Worm (Caenorhabditis elegans) whole organism, midembryonic: Measurements from ENCODE around the gene sli-1.

Experiments used
- T22C8.4 ChIP-seq: fragments of 200-800 bp; sonication (Bioruptor generic); IDR thresholded peaks from 2 replicates; pipeline ENCODE4 v1.3.6; 2022; ENCODE audit warnings: missing genetic modification characterization, missing compliant biosample characterization
- cog-1 ChIP-seq: sonication (generic microtip); optimal IDR thresholded peaks from 2 replicates; lab custom pipeline; 2016; ENCODE audit warnings: missing genetic modification characterization, missing compliant biosample characterization
- flt-1 ChIP-seq: fragments of 200-800 bp; sonication (Bioruptor generic); IDR thresholded peaks from 2 replicates; pipeline ENCODE4 v1.3.6; 2022; ENCODE audit warnings: missing genetic modification characterization, missing compliant biosample characterization
- klf-2 ChIP-seq: fragments of 200-800 bp; sonication (Bioruptor generic); conservative IDR thresholded peaks from 2 replicates; pipeline ENCODE4 v1.3.6; 2022; ENCODE audit warnings: missing genetic modification reagents, missing genetic modification characterization, missing compliant biosample characterization
- med-1 ChIP-seq: sonication (generic microtip); optimal IDR thresholded peaks from 2 replicates; lab custom pipeline; 2017; ENCODE audit warnings: missing genetic modification characterization, mild to moderate bottlenecking, missing compliant biosample characterization, antibody characterized with exemption, missing genetic modification reagents; ENCODE audit not compliant: insufficient read depth
- ref-1 ChIP-seq: fragments of 200-800 bp; sonication (Bioruptor generic); conservative IDR thresholded peaks from 2 replicates; pipeline ENCODE4 v1.3.6; 2022; ENCODE audit warnings: missing genetic modification reagents, missing genetic modification characterization, missing compliant biosample characterization
- tab-1 ChIP-seq: fragments of 200-800 bp; sonication (Bioruptor generic); IDR thresholded peaks from 2 replicates; pipeline ENCODE4 v1.3.6; 2022; ENCODE audit warnings: missing genetic modification characterization, missing compliant biosample characterization
- ztf-23 ChIP-seq: fragments of 200-800 bp; sonication (Bioruptor generic); IDR thresholded peaks from 2 replicates; pipeline ENCODE4 v1.3.6; 2022; ENCODE audit warnings: missing genetic modification reagents, missing genetic modification characterization, missing compliant biosample characterization
- ztf-29 ChIP-seq: fragments of 200-800 bp; sonication (Bioruptor generic); IDR thresholded peaks from 2 replicates; pipeline ENCODE4 v1.3.6; 2022; ENCODE audit warnings: missing genetic modification reagents, missing genetic modification characterization, missing compliant biosample characterization

sli-1 gene

DNA sequence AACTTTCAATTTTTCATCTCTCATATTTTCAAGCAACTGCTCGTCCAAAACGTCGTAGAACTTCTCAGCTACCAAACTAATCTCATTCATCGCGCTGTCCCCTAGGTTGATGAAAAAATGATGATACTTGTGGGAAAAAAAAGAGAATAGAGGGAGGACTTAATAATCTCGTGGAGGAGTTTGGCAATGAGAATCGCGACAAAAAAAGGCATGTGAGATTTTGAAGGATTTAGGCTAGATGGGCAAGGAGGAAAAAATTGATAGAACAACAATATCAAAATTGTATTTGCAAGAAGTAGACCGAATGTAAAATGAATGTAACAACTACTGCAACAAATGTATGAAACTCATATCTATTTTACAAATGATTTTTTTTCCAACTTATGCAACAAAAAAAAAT is 43.1 kb downstream of the sli-1 start, which contains the start of gene Y9C12A.1:
Gene Y9C12A.1 (minus strand): TSS at position 101 of the 400 bp plus-strand sequence.
- TF ChIP-seq ztf-29 (GFP tag; lab: Robert Waterston, UW) (no peak), tab-1 (GFP tag; lab: Robert Waterston, UW) (no peak), cog-1 (tag; lab: Kevin White, UChicago) (no peak), ztf-23 (GFP tag; lab: Robert Waterston, UW) (no peak), med-1 (GFP tag; lab: Kevin White, UChicago) (no peak), klf-2 (GFP tag; lab: Robert Waterston, UW) (no peak)

ce11 chrX:681413-681812 is 44.4 kb downstream of the sli-1 start:
- TF ChIP-seq tab-1 (GFP tag; lab: Robert Waterston, UW): no peak
- no peak for TF ChIP-seq klf-2 (GFP tag; lab: Robert Waterston, UW)
- no peak for TF ChIP-seq ref-1 (GFP tag; lab: Robert Waterston, UW)
- no peak for TF ChIP-seq T22C8.4 (GFP tag; lab: Robert Waterston, UW)
- no peak for TF ChIP-seq ztf-23 (GFP tag; lab: Robert Waterston, UW)
- TF ChIP-seq ztf-29 (GFP tag; lab: Robert Waterston, UW): no peak
- no peak for TF ChIP-seq cog-1 (tag; lab: Kevin White, UChicago)
- no peak for TF ChIP-seq med-1 (GFP tag; lab: Kevin White, UChicago)
- no peak for TF ChIP-seq flt-1 (GFP tag; lab: Robert Waterston, UW)

- TF ChIP-seq med-1 (GFP tag; lab: Kevin White, UChicago): no peak
- TF ChIP-seq T22C8.4 (GFP tag; lab: Robert Waterston, UW): no peak
- no peak for TF ChIP-seq ref-1 (GFP tag; lab: Robert Waterston, UW)
- TF ChIP-seq flt-1 (GFP tag; lab: Robert Waterston, UW): no peak
- TF ChIP-seq ztf-29 (GFP tag; lab: Robert Waterston, UW): no peak
- TF ChIP-seq cog-1 (tag; lab: Kevin White, UChicago): no peak
- TF ChIP-seq klf-2 (GFP tag; lab: Robert Waterston, UW): no peak
- TF ChIP-seq tab-1 (GFP tag; lab: Robert Waterston, UW): no peak
Observed at ce11 chrX:680920-681319, 44.8 kb downstream of the sli-1 start, which contains the start of gene T19D7.7. Gene T19D7.7, minus strand, starts transcription at chrX:681020.

- no peak for TF ChIP-seq ztf-23 (GFP tag; lab: Robert Waterston, UW)
- TF ChIP-seq flt-1 (GFP tag; lab: Robert Waterston, UW): no peak
Observed at ce11 chrX:671807-672206, 54.0 kb downstream of the sli-1 start, which contains the start of gene lgc-32. Gene lgc-32, plus strand, starts transcription at chrX:672107.

DNA sequence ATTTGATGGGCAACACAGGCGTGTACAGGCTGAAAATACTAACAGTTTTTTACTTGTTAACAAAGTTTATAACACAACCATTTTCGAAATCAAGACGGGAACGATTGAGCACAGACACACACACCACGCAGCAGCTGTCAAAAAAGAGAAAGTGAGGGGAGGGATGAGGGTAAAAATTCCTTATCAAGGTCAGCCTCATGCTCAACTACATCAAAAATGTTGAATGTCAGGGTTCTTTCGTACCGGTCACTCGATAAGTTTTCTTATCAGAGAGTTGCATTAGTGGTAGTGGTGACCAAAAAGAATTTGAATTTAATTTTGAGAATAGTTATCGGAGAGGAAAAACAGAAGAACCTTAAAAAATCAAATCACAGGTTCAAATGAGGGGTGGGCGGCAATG is 55.2 kb downstream of the sli-1 start, which contains the start of gene T19D7.6:
Gene T19D7.6 (minus strand): TSS at position 198 of the 400 bp plus-strand sequence.
- TF ChIP-seq ztf-29 (GFP tag; lab: Robert Waterston, UW) (no peak), klf-2 (GFP tag; lab: Robert Waterston, UW) (no peak), cog-1 (tag; lab: Kevin White, UChicago) (no peak), ref-1 (GFP tag; lab: Robert Waterston, UW) (no peak), tab-1 (GFP tag; lab: Robert Waterston, UW) (no peak), ztf-23 (GFP tag; lab: Robert Waterston, UW) (no peak)
